Fruit fly (Drosophila melanogaster) whole organism, embryonic: ENCODE measurements around the gene e.

Experiments used
- Adf1 ChIP-seq: fragments of 200-800 bp; sonication (Bioruptor generic); IDR thresholded peaks from 2 replicates; pipeline ENCODE4 v1.3.6; 2022; ENCODE audit warnings: missing biosample characterization, missing genetic modification characterization
- B-H1 ChIP-seq: fragments of 200-800 bp; sonication (Bioruptor generic); IDR thresholded peaks from 3 replicates; pipeline ENCODE4 v1.3.6; 2022; ENCODE audit warnings: missing biosample characterization, missing genetic modification characterization
- CG10209 ChIP-seq: fragments of 200-800 bp; sonication (Bioruptor generic); optimal IDR thresholded peaks from 3 replicates; lab custom pipeline; 2017; ENCODE audit warnings: missing biosample characterization, mild to moderate bottlenecking, missing genetic modification characterization, missing genetic modification reagents
- CG10267 ChIP-seq: fragments of 200-800 bp; sonication (Bioruptor generic); optimal IDR thresholded peaks from 2 replicates; lab custom pipeline; 2018; ENCODE audit warnings: missing biosample characterization, mild to moderate bottlenecking, missing genetic modification characterization, moderate library complexity
- CG11247 ChIP-seq: fragments of 200-800 bp; sonication (Bioruptor generic); IDR thresholded peaks from 2 replicates; pipeline ENCODE4 v1.3.6; 2022; ENCODE audit warnings: missing biosample characterization, missing genetic modification characterization
- CG11695 ChIP-seq: fragments of 200-800 bp; sonication (Bioruptor generic); IDR thresholded peaks from 3 replicates; pipeline ENCODE4 v1.3.6; 2022; ENCODE audit warnings: missing biosample characterization, missing genetic modification characterization
- CG12299 ChIP-seq: fragments of 200-800 bp; sonication (Bioruptor generic); optimal IDR thresholded peaks from 2 replicates; lab custom pipeline; 2018; ENCODE audit warnings: missing biosample characterization, mild to moderate bottlenecking, missing genetic modification characterization
- CG12744 ChIP-seq: fragments of 200-800 bp; sonication (Bioruptor generic); optimal IDR thresholded peaks from 2 replicates; lab custom pipeline; 2016; ENCODE audit warnings: missing biosample characterization, missing genetic modification characterization
- CG12942 ChIP-seq: fragments of 200-800 bp; sonication (Bioruptor generic); optimal IDR thresholded peaks from 3 replicates; lab custom pipeline; 2016; ENCODE audit warnings: missing biosample characterization, missing genetic modification characterization
- CG13424 ChIP-seq: fragments of 200-800 bp; sonication (Bioruptor generic); optimal IDR thresholded peaks from 2 replicates; lab custom pipeline; 2019; ENCODE audit warnings: missing biosample characterization, mild to moderate bottlenecking, missing genetic modification characterization, moderate library complexity
- CG13894 ChIP-seq: fragments of 200-800 bp; sonication (Bioruptor generic); optimal IDR thresholded peaks from 3 replicates; lab custom pipeline; 2018; ENCODE audit warnings: missing biosample characterization, mild to moderate bottlenecking, missing genetic modification characterization, moderate library complexity
- CG2129 ChIP-seq: fragments of 200-800 bp; sonication (Bioruptor generic); IDR thresholded peaks from 2 replicates; pipeline ENCODE4 v1.3.6; 2022; ENCODE audit warnings: missing biosample characterization, missing genetic modification characterization; ENCODE audit not compliant: partially characterized antibody
- CG34376 ChIP-seq: fragments of 200-800 bp; sonication (Bioruptor generic); optimal IDR thresholded peaks from 2 replicates; lab custom pipeline; 2018; ENCODE audit warnings: missing biosample characterization, mild to moderate bottlenecking, missing genetic modification characterization
- CG4282 ChIP-seq: fragments of 200-800 bp; sonication (Bioruptor generic); optimal IDR thresholded peaks from 2 replicates; lab custom pipeline; 2016; ENCODE audit warnings: missing biosample characterization, missing genetic modification characterization
- CG6175 ChIP-seq: fragments of 200-800 bp; sonication (Bioruptor generic); IDR thresholded peaks from 3 replicates; pipeline ENCODE4 v1.3.6; 2022; ENCODE audit warnings: missing biosample characterization, missing genetic modification characterization
- CG6272 ChIP-seq: fragments of 200-800 bp; sonication (Bioruptor generic); IDR thresholded peaks from 2 replicates; pipeline ENCODE4 v1.3.6; 2022; ENCODE audit warnings: missing biosample characterization, missing genetic modification characterization
- CG6654 ChIP-seq: fragments of 200-800 bp; sonication (Bioruptor generic); optimal IDR thresholded peaks from 2 replicates; lab custom pipeline; 2017; ENCODE audit warnings: missing biosample characterization, mild to moderate bottlenecking, missing genetic modification characterization
- CG8281 ChIP-seq: fragments of 200-800 bp; sonication (Bioruptor generic); optimal IDR thresholded peaks from 2 replicates; lab custom pipeline; 2018; ENCODE audit warnings: missing biosample characterization, mild to moderate bottlenecking, missing genetic modification characterization, moderate library complexity
- CG8944 ChIP-seq: fragments of 200-800 bp; sonication (Bioruptor generic); optimal IDR thresholded peaks from 3 replicates; lab custom pipeline; 2016; ENCODE audit warnings: missing biosample characterization, missing genetic modification characterization
- CG9215 ChIP-seq: fragments of 200-800 bp; sonication (Bioruptor generic); IDR thresholded peaks from 2 replicates; pipeline ENCODE4 v1.3.6; 2022; ENCODE audit warnings: missing biosample characterization, missing genetic modification characterization
- CG9727 ChIP-seq: fragments of 200-800 bp; sonication (Bioruptor generic); optimal IDR thresholded peaks from 3 replicates; lab custom pipeline; 2017; ENCODE audit warnings: missing biosample characterization, mild to moderate bottlenecking, missing genetic modification characterization
- CG9932 ChIP-seq: fragments of 200-800 bp; sonication (Bioruptor generic); IDR thresholded peaks from 2 replicates; pipeline ENCODE4 v1.3.6; 2022; ENCODE audit warnings: missing biosample characterization, missing genetic modification characterization
- Drgx ChIP-seq: fragments of 200-800 bp; sonication (Bioruptor generic); IDR thresholded peaks from 2 replicates; pipeline ENCODE4 v1.3.6; 2022; ENCODE audit warnings: missing biosample characterization, missing genetic modification characterization
- Fer3 ChIP-seq: fragments of 200-800 bp; sonication (Bioruptor generic); optimal IDR thresholded peaks from 2 replicates; lab custom pipeline; 2018; ENCODE audit warnings: missing biosample characterization, mild to moderate bottlenecking, missing genetic modification characterization, moderate library complexity
- HHEX ChIP-seq: fragments of 200-800 bp; sonication (Bioruptor generic); optimal IDR thresholded peaks from 3 replicates; lab custom pipeline; 2017; ENCODE audit warnings: missing biosample characterization, mild to moderate bottlenecking, missing genetic modification characterization, missing genetic modification reagents
- HmgD ChIP-seq: fragments of 200-800 bp; sonication (Bioruptor generic); optimal IDR thresholded peaks from 3 replicates; lab custom pipeline; 2016; ENCODE audit warnings: missing biosample characterization, missing genetic modification characterization
- Hmx ChIP-seq: fragments of 200-800 bp; sonication (Bioruptor generic); optimal IDR thresholded peaks from 2 replicates; lab custom pipeline; 2016; ENCODE audit warnings: missing biosample characterization, missing genetic modification characterization
- MTF-1 ChIP-seq: fragments of 200-800 bp; sonication (Bioruptor generic); optimal IDR thresholded peaks from 2 replicates; lab custom pipeline; 2018; ENCODE audit warnings: missing biosample characterization, mild to moderate bottlenecking, missing genetic modification characterization, borderline replicate concordance
- Mad ChIP-seq: fragments of 200-800 bp; sonication (Bioruptor generic); optimal IDR thresholded peaks from 2 replicates; lab custom pipeline; 2016; ENCODE audit warnings: missing biosample characterization, missing genetic modification characterization
- Med ChIP-seq: fragments of 200-800 bp; sonication (Bioruptor generic); peaks from one replicate; lab custom pipeline; 2016; ENCODE audit warnings: missing biosample characterization, missing genetic modification characterization, mild to moderate bottlenecking, inconsistent platforms, moderate library complexity
- NfI ChIP-seq: fragments of 200-800 bp; sonication (Bioruptor generic); optimal IDR thresholded peaks from 3 replicates; lab custom pipeline; 2018; ENCODE audit warnings: missing biosample characterization, mild to moderate bottlenecking, missing genetic modification characterization, moderate library complexity
- Sry-δ ChIP-seq: fragments of 200-800 bp; sonication (Bioruptor generic); optimal IDR thresholded peaks from 2 replicates; lab custom pipeline; 2016; ENCODE audit warnings: missing biosample characterization, missing genetic modification characterization
- Usf ChIP-seq: fragments of 200-800 bp; sonication (Bioruptor generic); optimal IDR thresholded peaks from 2 replicates; lab custom pipeline; 2017; ENCODE audit warnings: missing genotype, missing biosample characterization, missing genetic modification characterization
- Vsx1 ChIP-seq: fragments of 200-800 bp; sonication (Bioruptor generic); optimal IDR thresholded peaks from 2 replicates; lab custom pipeline; 2017; ENCODE audit warnings: missing biosample characterization, mild to moderate bottlenecking, missing genetic modification characterization, missing genetic modification reagents
- Xrp1 ChIP-seq: fragments of 200-800 bp; sonication (Bioruptor generic); IDR thresholded peaks from 2 replicates; pipeline ENCODE4 v1.3.6; 2022; ENCODE audit warnings: missing biosample characterization, missing genetic modification characterization
- chinmo ChIP-seq: fragments of 200-800 bp; sonication (Bioruptor generic); IDR thresholded peaks from 4 replicates; pipeline ENCODE4 v1.3.6; 2022; ENCODE audit warnings: missing biosample characterization, missing genetic modification characterization; ENCODE audit not compliant: partially characterized antibody
- crol ChIP-seq: fragments of 200-800 bp; sonication (Bioruptor generic); IDR thresholded peaks from 2 replicates; pipeline ENCODE4 v1.3.6; 2022; ENCODE audit warnings: missing biosample characterization, missing genetic modification characterization
- cwo ChIP-seq: fragments of 200-800 bp; sonication (Bioruptor generic); optimal IDR thresholded peaks from 3 replicates; lab custom pipeline; 2017; ENCODE audit warnings: missing biosample characterization, missing genetic modification characterization, mild to moderate bottlenecking, moderate library complexity, missing genetic modification reagents
- dimm ChIP-seq: fragments of 200-800 bp; sonication (Bioruptor generic); IDR thresholded peaks from 2 replicates; pipeline ENCODE4 v1.3.6; 2022; ENCODE audit warnings: missing biosample characterization, missing genetic modification characterization
- eve ChIP-seq, 2 experiments: fragments of >200 bp; optimal IDR thresholded peaks; 2 replicates each; lab custom pipeline; 2017; ENCODE audit warnings: missing biosample characterization in 2 of 2, missing genetic modification characterization in 2 of 2
- gsb-n ChIP-seq: fragments of 200-800 bp; sonication (Bioruptor generic); optimal IDR thresholded peaks from 3 replicates; lab custom pipeline; 2018; ENCODE audit warnings: missing biosample characterization, mild to moderate bottlenecking, missing genetic modification characterization
- ind ChIP-seq: fragments of 200-800 bp; sonication (Bioruptor generic); optimal IDR thresholded peaks from 3 replicates; lab custom pipeline; 2016; ENCODE audit warnings: missing biosample characterization, missing genetic modification characterization
- klu ChIP-seq: fragments of 200-800 bp; sonication (Bioruptor generic); IDR thresholded peaks from 2 replicates; pipeline ENCODE4 v1.3.6; 2022; ENCODE audit warnings: missing biosample characterization, missing genetic modification characterization
- nom ChIP-seq: fragments of 200-800 bp; sonication (Bioruptor generic); optimal IDR thresholded peaks from 2 replicates; lab custom pipeline; 2017; ENCODE audit warnings: missing biosample characterization, missing genetic modification characterization, mild to moderate bottlenecking, moderate library complexity, missing genetic modification reagents
- ranshi ChIP-seq: fragments of 200-800 bp; sonication (Bioruptor generic); IDR thresholded peaks from 2 replicates; pipeline ENCODE4 v1.3.6; 2022; ENCODE audit warnings: missing biosample characterization, missing genetic modification characterization
- sens ChIP-seq: fragments of 200-800 bp; sonication (Bioruptor generic); peaks from one replicate; lab custom pipeline; 2016; ENCODE audit warnings: missing biosample characterization, missing genetic modification characterization
- sim ChIP-seq: fragments of 200-800 bp; sonication (Bioruptor generic); IDR thresholded peaks from 2 replicates; pipeline ENCODE4 v1.3.6; 2022; ENCODE audit warnings: missing biosample characterization, missing genetic modification characterization
- slp2 ChIP-seq: fragments of 200-800 bp; sonication (Bioruptor generic); optimal IDR thresholded peaks from 2 replicates; lab custom pipeline; 2016; ENCODE audit warnings: missing biosample characterization, missing genetic modification characterization
- trem ChIP-seq: fragments of 200-800 bp; optimal IDR thresholded peaks from 3 replicates; lab custom pipeline; 2019; ENCODE audit warnings: missing biosample characterization, mild to moderate bottlenecking, missing genetic modification characterization, moderate library complexity
- trh ChIP-seq: fragments of 200-800 bp; sonication (Bioruptor generic); optimal IDR thresholded peaks from 2 replicates; lab custom pipeline; 2016; ENCODE audit warnings: missing biosample characterization, missing genetic modification characterization
- wdn ChIP-seq: fragments of 200-800 bp; sonication (Bioruptor generic); IDR thresholded peaks from 2 replicates; pipeline ENCODE4 v1.3.6; 2022; ENCODE audit warnings: missing biosample characterization, missing genetic modification characterization
- zf30C ChIP-seq: fragments of 200-800 bp; sonication (Bioruptor generic); optimal IDR thresholded peaks from 3 replicates; lab custom pipeline; 2018; ENCODE audit warnings: missing biosample characterization, mild to moderate bottlenecking, missing genetic modification characterization

Gene e

DNA sequence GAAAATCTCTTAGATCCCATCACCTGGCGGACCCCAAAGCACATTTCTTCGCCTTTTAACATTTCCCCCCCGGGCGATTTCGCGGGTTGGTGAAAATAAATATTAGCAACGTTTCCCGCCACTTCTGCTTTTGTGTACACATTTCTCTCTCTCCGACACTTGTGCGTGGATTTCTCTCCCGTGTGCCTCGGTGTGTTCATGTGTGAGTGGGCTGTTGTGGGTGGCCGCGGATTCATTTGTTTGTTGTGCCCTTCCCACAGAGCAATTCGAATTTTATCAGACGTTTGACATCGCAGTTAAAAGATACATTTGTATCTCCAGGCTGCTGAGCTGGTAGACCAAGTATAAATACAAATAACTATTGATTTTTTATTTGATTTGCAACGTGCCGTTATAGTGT lies 12.7 kb downstream of the e start (continued):
- TF ChIP-seq Vsx1 (GFP tag; lab: Kevin White, UChicago) (no peak), eve (GFP tag; optimal IDR thresholded peaks at IDR 0.05; lab: Kevin White, UChicago) (no peak), CG12942 (GFP tag; lab: Kevin White, UChicago) (no peak), Mad (no peak), dimm (GFP tag; lab: Robert Waterston, UW) (no peak), Hmx (GFP tag; lab: Kevin White, UChicago) (no peak), wdn (GFP tag; lab: Robert Waterston, UW) (no peak), CG4282 (GFP tag; lab: Kevin White, UChicago) (no peak), CG6175 (GFP tag; lab: Robert Waterston, UW) (no peak), sim (no peak), crol (GFP tag; lab: Robert Waterston, UW) (0 out of 2 replicates have a peak, but pooled peaks have one; percentile 41), Adf1 (no peak), nom (GFP tag; lab: Kevin White, UChicago) (no peak), CG10209 (no peak), MTF-1 (GFP tag; lab: Kevin White, UChicago) (no peak), Drgx (peak; percentile 40; the same call in 1 of the 2 replicates), HHEX (GFP tag; lab: Kevin White, UChicago) (no peak), trh (no peak), ind (GFP tag; lab: Kevin White, UChicago) (no peak), Med (GFP tag; lab: Kevin White, UChicago) (peak; percentile 83), NfI (peak; percentile 22), CG6272 (GFP tag; lab: Robert Waterston, UW) (no peak), CG11247 (GFP tag; lab: Robert Waterston, UW) (no peak), zf30C (GFP tag; lab: Kevin White, UChicago) (no peak), Xrp1 (peak; percentile 47; the same call in 1 of the 2 replicates), klu (peak; percentile 8; the same call in 1 of the 2 replicates), Sry-δ (GFP tag; lab: Kevin White, UChicago) (no peak), CG12299 (no peak), CG8281 (no peak), CG2129 (GFP tag; lab: Robert Waterston, UW) (no peak), CG13894 (no peak), CG13424 (tag; lab: Kevin White, UChicago) (peak; percentile 26), CG8944 (GFP tag; lab: Kevin White, UChicago) (no peak), CG9727 (GFP tag; lab: Kevin White, UChicago) (no peak), CG12744 (no peak), trem (tag; lab: Kevin White, UChicago) (no peak), cwo (GFP tag; lab: Kevin White, UChicago) (peak; percentile 7), chinmo (peak; percentile 53; the same call in 1 of the 4 replicates), CG11695 (no peak), Fer3 (tag; lab: Kevin White, UChicago) (no peak), CG9215 (GFP tag; lab: Robert Waterston, UW) (no peak), CG10267 (tag; lab: Kevin White, UChicago) (no peak), B-H1 (peak; percentile 48; the same call in 2 of the 3 replicates), ranshi (GFP tag; lab: Robert Waterston, UW) (0 out of 2 replicates have a peak, but pooled peaks have one; percentile 15), HmgD (GFP tag; lab: Kevin White, UChicago) (no peak), CG9932 (GFP tag; lab: Robert Waterston, UW) (peak; percentile 38; the same call in 1 of the 2 replicates), sens (GFP tag; lab: Kevin White, UChicago) (peak; percentile 38), CG6654 (GFP tag; lab: Kevin White, UChicago) (no peak), Usf (no peak), gsb-n (no peak), slp2 (GFP tag; lab: Kevin White, UChicago) (no peak), CG34376 (GFP tag; lab: Kevin White, UChicago) (no peak)
